Fruit fly (Drosophila melanogaster) whole organism, embryonic: ENCODE results near the gene Chrac-16.
A peak's percentile ranks its signal among the peaks of the same experiment; 100 is the strongest.

Experiments
- Blimp-1 ChIP-seq: fragments of 200-800 bp; sonication (Bioruptor generic); optimal IDR thresholded peaks from 3 replicates; lab custom pipeline; 2018; ENCODE audit warnings: missing biosample characterization, missing genetic modification characterization, mild to moderate bottlenecking, moderate library complexity, missing genetic modification reagents
- CG1024 ChIP-seq: fragments of 200-800 bp; sonication (Bioruptor generic); IDR thresholded peaks from 2 replicates; pipeline ENCODE4 v1.3.6; 2022; ENCODE audit warnings: missing biosample characterization, missing genetic modification characterization
- CG10431 ChIP-seq: fragments of 200-800 bp; sonication (Bioruptor generic); optimal IDR thresholded peaks from 3 replicates; lab custom pipeline; 2018; ENCODE audit warnings: missing biosample characterization, mild to moderate bottlenecking, missing genetic modification characterization
- CG10979 ChIP-seq: fragments of 200-800 bp; sonication (Bioruptor generic); optimal IDR thresholded peaks from 2 replicates; lab custom pipeline; 2018; ENCODE audit warnings: missing biosample characterization, mild to moderate bottlenecking, missing genetic modification characterization, moderate library complexity
- CG11456 ChIP-seq: fragments of 200-800 bp; sonication (Bioruptor generic); IDR thresholded peaks from 3 replicates; pipeline ENCODE4 v1.3.6; 2022; ENCODE audit warnings: missing biosample characterization, missing genetic modification characterization
- CG12155 ChIP-seq: fragments of 200-800 bp; sonication (Bioruptor generic); optimal IDR thresholded peaks from 3 replicates; lab custom pipeline; 2016; ENCODE audit warnings: missing biosample characterization, missing genetic modification characterization
- CG14050 ChIP-seq: fragments of 200-800 bp; sonication (Bioruptor generic); IDR thresholded peaks from 3 replicates; pipeline ENCODE4 v1.3.6; 2022; ENCODE audit warnings: missing biosample characterization, missing genetic modification characterization
- CG14710 ChIP-seq: fragments of 200-800 bp; sonication (Bioruptor generic); optimal IDR thresholded peaks from 3 replicates; lab custom pipeline; 2019; ENCODE audit warnings: missing biosample characterization, mild to moderate bottlenecking, missing genetic modification characterization, moderate library complexity
- CG1603 ChIP-seq: fragments of 200-800 bp; sonication (Bioruptor generic); optimal IDR thresholded peaks from 2 replicates; lab custom pipeline; 2019; ENCODE audit warnings: missing biosample characterization, mild to moderate bottlenecking, missing genetic modification characterization, moderate library complexity
- CG17328 ChIP-seq: fragments of 200-800 bp; sonication (Bioruptor generic); IDR thresholded peaks from 2 replicates; pipeline ENCODE4 v1.3.6; 2022; ENCODE audit warnings: missing biosample characterization, missing genetic modification characterization
- CG17802 ChIP-seq: fragments of 200-800 bp; sonication (Bioruptor generic); optimal IDR thresholded peaks from 2 replicates; lab custom pipeline; 2018; ENCODE audit warnings: missing biosample characterization, mild to moderate bottlenecking, missing genetic modification characterization, moderate library complexity
- CG17829 ChIP-seq: fragments of 200-800 bp; optimal IDR thresholded peaks from 2 replicates; lab custom pipeline; 2019; ENCODE audit warnings: missing biosample characterization, mild to moderate bottlenecking, missing genetic modification characterization, moderate library complexity
- CG31388 ChIP-seq: fragments of 200-800 bp; sonication (Bioruptor generic); optimal IDR thresholded peaks from 2 replicates; lab custom pipeline; 2016; ENCODE audit warnings: missing biosample characterization, missing genetic modification characterization
- CG34376 ChIP-seq: fragments of 200-800 bp; sonication (Bioruptor generic); optimal IDR thresholded peaks from 2 replicates; lab custom pipeline; 2018; ENCODE audit warnings: missing biosample characterization, mild to moderate bottlenecking, missing genetic modification characterization
- CG34422 ChIP-seq: fragments of 200-800 bp; sonication (Bioruptor generic); IDR thresholded peaks from 3 replicates; pipeline ENCODE4 v1.3.6; 2022; ENCODE audit warnings: missing biosample characterization, missing genetic modification characterization
- CG3726 ChIP-seq: fragments of 200-800 bp; sonication (Bioruptor generic); IDR thresholded peaks from 3 replicates; pipeline ENCODE4, ENCODE4 v1.3.6; 2022; ENCODE audit warnings: missing biosample characterization, missing genetic modification characterization
- CG4282 ChIP-seq: fragments of 200-800 bp; sonication (Bioruptor generic); optimal IDR thresholded peaks from 2 replicates; lab custom pipeline; 2016; ENCODE audit warnings: missing biosample characterization, missing genetic modification characterization
- CG4424 ChIP-seq: fragments of 200-800 bp; sonication (Bioruptor generic); optimal IDR thresholded peaks from 3 replicates; lab custom pipeline; 2016; ENCODE audit warnings: missing biosample characterization, missing genetic modification characterization
- CG4617 ChIP-seq: fragments of 200-800 bp; sonication (Bioruptor generic); optimal IDR thresholded peaks from 3 replicates; lab custom pipeline; 2016; ENCODE audit warnings: missing biosample characterization, missing genetic modification characterization, borderline replicate concordance
- CG4707 ChIP-seq: fragments of 200-800 bp; sonication (Bioruptor generic); optimal IDR thresholded peaks from 2 replicates; lab custom pipeline; 2018; ENCODE audit warnings: missing biosample characterization, mild to moderate bottlenecking, missing genetic modification characterization, moderate library complexity
- CG5245 ChIP-seq: fragments of 200-800 bp; sonication (Bioruptor generic); optimal IDR thresholded peaks from 3 replicates; lab custom pipeline; 2016; ENCODE audit warnings: missing biosample characterization, missing genetic modification characterization
- CG6175 ChIP-seq: fragments of 200-800 bp; sonication (Bioruptor generic); IDR thresholded peaks from 3 replicates; pipeline ENCODE4 v1.3.6; 2022; ENCODE audit warnings: missing biosample characterization, missing genetic modification characterization
- CG6813 ChIP-seq: fragments of 200-800 bp; sonication (Bioruptor generic); optimal IDR thresholded peaks from 2 replicates; lab custom pipeline; 2017; ENCODE audit warnings: missing biosample characterization, missing genetic modification characterization, mild to moderate bottlenecking, moderate library complexity, missing genetic modification reagents
- CG7928 ChIP-seq: fragments of 200-800 bp; sonication (Bioruptor generic); optimal IDR thresholded peaks from 2 replicates; lab custom pipeline; 2017; ENCODE audit warnings: missing biosample characterization, mild to moderate bottlenecking, missing genetic modification characterization
- CG9437 ChIP-seq: fragments of 200-800 bp; sonication (Bioruptor generic); optimal IDR thresholded peaks from 2 replicates; lab custom pipeline; 2018; ENCODE audit warnings: missing biosample characterization, mild to moderate bottlenecking, missing genetic modification characterization
- CG9817 ChIP-seq: fragments of 200-800 bp; sonication (Bioruptor generic); optimal IDR thresholded peaks from 2 replicates; lab custom pipeline; 2018; ENCODE audit warnings: missing biosample characterization, mild to moderate bottlenecking, missing genetic modification characterization, moderate library complexity
- Deaf1 ChIP-seq: fragments of 200-800 bp; optimal IDR thresholded peaks from 3 replicates; lab custom pipeline; 2019; ENCODE audit warnings: missing biosample characterization, mild to moderate bottlenecking, missing genetic modification characterization, moderate library complexity
- Ets65A ChIP-seq: fragments of 200-800 bp; sonication (Bioruptor generic); peaks from one replicate; lab custom pipeline; 2016; ENCODE audit warnings: missing biosample characterization, missing genetic modification characterization
- Fer2 ChIP-seq: fragments of 200-800 bp; sonication (Bioruptor generic); optimal IDR thresholded peaks from 2 replicates; lab custom pipeline; 2018; ENCODE audit warnings: missing biosample characterization, mild to moderate bottlenecking, missing genetic modification characterization, moderate library complexity
- H2.0 ChIP-seq: fragments of 200-800 bp; sonication (Bioruptor generic); IDR thresholded peaks from 2 replicates; pipeline ENCODE4 v1.3.6; 2022; ENCODE audit warnings: missing biosample characterization, missing genetic modification characterization
- HLH54F ChIP-seq: fragments of 200-800 bp; sonication (Bioruptor generic); optimal IDR thresholded peaks from 3 replicates; lab custom pipeline; 2016; ENCODE audit warnings: missing biosample characterization, missing genetic modification characterization
- Meics ChIP-seq: fragments of 200-800 bp; sonication (Bioruptor generic); optimal IDR thresholded peaks from 2 replicates; lab custom pipeline; 2017; ENCODE audit warnings: missing biosample characterization, mild to moderate bottlenecking, missing genetic modification characterization
- PHDP ChIP-seq: fragments of 200-800 bp; sonication (Bioruptor generic); optimal IDR thresholded peaks from 3 replicates; lab custom pipeline; 2018; ENCODE audit warnings: missing biosample characterization, mild to moderate bottlenecking, missing genetic modification characterization, moderate library complexity
- Ptx1 ChIP-seq: fragments of 200-800 bp; sonication (Bioruptor generic); IDR thresholded peaks from 2 replicates; pipeline ENCODE4 v1.3.6; 2022; ENCODE audit warnings: missing biosample characterization, missing genetic modification characterization
- bbx ChIP-seq: fragments of 200-800 bp; sonication (Bioruptor generic); IDR thresholded peaks from 2 replicates; pipeline ENCODE4 v1.3.6; 2022; ENCODE audit warnings: missing biosample characterization, missing genetic modification characterization; ENCODE audit not compliant: partially characterized antibody
- bowl ChIP-seq: fragments of 200-800 bp; sonication (Bioruptor generic); IDR thresholded peaks from 2 replicates; pipeline ENCODE4 v1.3.6; 2022; ENCODE audit warnings: missing biosample characterization, missing genetic modification characterization
- btn ChIP-seq: fragments of 200-800 bp; sonication (Bioruptor generic); optimal IDR thresholded peaks from 2 replicates; lab custom pipeline; 2016; ENCODE audit warnings: missing biosample characterization, missing genetic modification characterization
- chif ChIP-seq, 2 experiments: fragments of 200-800 bp; sonication (Bioruptor generic); optimal IDR thresholded peaks; 3 replicates each; lab custom pipeline; 2016; ENCODE audit warnings: missing biosample characterization in 2 of 2, missing genetic modification characterization in 2 of 2
- da ChIP-seq: fragments of 200-800 bp; sonication (Bioruptor generic); optimal IDR thresholded peaks from 2 replicates; lab custom pipeline; 2016; ENCODE audit warnings: missing biosample characterization, missing genetic modification characterization
- dpn ChIP-seq, 2 experiments: fragments of 200-800 bp; sonication (Bioruptor generic); optimal IDR thresholded peaks; 3 replicates each; lab custom pipeline; 2016; ENCODE audit warnings: missing biosample characterization in 2 of 2, missing genetic modification characterization in 2 of 2
- exex ChIP-seq: fragments of 200-800 bp; sonication (Bioruptor generic); optimal IDR thresholded peaks from 4 replicates; lab custom pipeline; 2018; ENCODE audit warnings: missing biosample characterization, mild to moderate bottlenecking, missing genetic modification characterization, moderate library complexity
- fd96Cb ChIP-seq: fragments of 200-800 bp; sonication (Bioruptor generic); optimal IDR thresholded peaks from 2 replicates; lab custom pipeline; 2018; ENCODE audit warnings: missing biosample characterization, mild to moderate bottlenecking, missing genetic modification characterization, moderate library complexity
- gsb-n ChIP-seq: fragments of 200-800 bp; sonication (Bioruptor generic); optimal IDR thresholded peaks from 3 replicates; lab custom pipeline; 2018; ENCODE audit warnings: missing biosample characterization, mild to moderate bottlenecking, missing genetic modification characterization
- hbn ChIP-seq: fragments of 200-800 bp; sonication (Bioruptor generic); IDR thresholded peaks from 2 replicates; pipeline ENCODE4 v1.3.6; 2022; ENCODE audit warnings: missing biosample characterization, missing genetic modification characterization; ENCODE audit not compliant: partially characterized antibody
- mam ChIP-seq: fragments of 200-800 bp; sonication (Bioruptor generic); optimal IDR thresholded peaks from 3 replicates; lab custom pipeline; 2016; ENCODE audit warnings: missing biosample characterization, missing genetic modification characterization
- nom ChIP-seq: fragments of 200-800 bp; sonication (Bioruptor generic); optimal IDR thresholded peaks from 2 replicates; lab custom pipeline; 2017; ENCODE audit warnings: missing biosample characterization, missing genetic modification characterization, mild to moderate bottlenecking, moderate library complexity, missing genetic modification reagents
- phol ChIP-seq: fragments of 200-800 bp; sonication (Bioruptor generic); optimal IDR thresholded peaks from 3 replicates; lab custom pipeline; 2018; ENCODE audit warnings: missing biosample characterization, mild to moderate bottlenecking, missing genetic modification characterization, moderate library complexity
- sug ChIP-seq: fragments of 200-800 bp; optimal IDR thresholded peaks from 2 replicates; lab custom pipeline; 2019; ENCODE audit warnings: missing biosample characterization, mild to moderate bottlenecking, missing genetic modification characterization, moderate library complexity
- unpg ChIP-seq: fragments of 200-800 bp; sonication (Bioruptor generic); optimal IDR thresholded peaks from 3 replicates; lab custom pipeline; 2018; ENCODE audit warnings: missing biosample characterization, mild to moderate bottlenecking, missing genetic modification characterization, moderate library complexity

Chrac-16 gene

DNA sequence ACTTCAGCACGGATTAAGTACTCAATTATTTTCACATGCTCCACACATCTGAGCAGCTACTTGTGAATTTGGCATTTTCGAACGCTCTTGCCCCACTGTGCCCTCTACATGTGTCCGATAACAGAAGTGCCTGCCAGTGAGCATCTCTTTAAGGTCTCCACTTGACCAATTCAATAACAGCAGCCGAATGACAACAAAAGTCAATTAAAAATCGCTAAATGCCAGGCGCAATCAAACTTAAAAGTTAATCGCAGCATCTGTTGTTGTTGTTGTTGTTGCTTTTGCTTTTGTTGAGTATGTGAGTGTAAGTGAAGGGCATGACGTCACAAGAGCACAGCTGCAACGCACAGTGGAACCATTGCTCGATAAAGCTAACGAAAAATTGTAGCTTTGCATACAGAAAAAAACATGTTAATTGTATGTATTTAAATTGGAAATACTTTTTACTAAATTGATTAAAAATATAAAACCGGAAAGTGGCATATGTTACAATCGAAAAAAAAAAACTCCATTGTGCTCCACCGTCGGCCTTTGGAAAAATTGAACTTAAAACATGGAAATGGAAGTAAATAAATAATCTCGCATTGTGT is 2.9 kb downstream of the Chrac-16 start (continued):
- TF ChIP-seq CG4707 (GFP tag; lab: Kevin White, UChicago) (peak; percentile 10), H2.0 (GFP tag; lab: Robert Waterston, UW) (peak; percentile 30), chif (GFP tag; optimal IDR thresholded peaks at IDR 0.05; lab: Kevin White, UChicago) (peak in 1 of 2 experiments; percentile 32), CG17829 (peak; percentile 12), CG17328 (GFP tag; lab: Robert Waterston, UW) (peak; percentile 56; the same call in 1 of the 2 replicates), CG34376 (no peak), CG7928 (GFP tag; lab: Kevin White, UChicago) (no peak), mam (GFP tag; lab: Kevin White, UChicago) (no peak), nom (peak; percentile 12), CG34422 (GFP tag; lab: Robert Waterston, UW) (peak; percentile 58), Ets65A (GFP tag; lab: Kevin White, UChicago) (peak; percentile 74), CG1603 (tag; lab: Kevin White, UChicago) (peak; percentile 10), PHDP (tag; lab: Kevin White, UChicago) (peak; percentile 37), CG5245 (GFP tag; lab: Kevin White, UChicago) (peak; percentile 25), Meics (GFP tag; lab: Kevin White, UChicago) (peak; percentile 19), CG9437 (GFP tag; lab: Kevin White, UChicago) (peak; percentile 4), CG14710 (tag; lab: Kevin White, UChicago) (peak; percentile 15), CG31388 (GFP tag; lab: Kevin White, UChicago) (no peak), CG6175 (no peak), bowl (GFP tag; lab: Robert Waterston, UW) (no peak), CG10431 (GFP tag; lab: Kevin White, UChicago) (no peak), unpg (peak; percentile 29), CG4617 (GFP tag; lab: Kevin White, UChicago) (no peak), gsb-n (tag; lab: Kevin White, UChicago) (no peak), fd96Cb (tag; lab: Kevin White, UChicago) (peak; percentile 1), Blimp-1 (GFP tag; lab: Kevin White, UChicago) (peak; percentile 29), phol (peak; percentile 32), Deaf1 (tag; lab: Kevin White, UChicago) (no peak), CG9817 (tag; lab: Kevin White, UChicago) (no peak), CG10979 (tag; lab: Kevin White, UChicago) (peak; percentile 46), CG3726 (0 out of 3 replicates have a peak, but pooled peaks have one; percentile 52), HLH54F (GFP tag; lab: Kevin White, UChicago) (peak; percentile 18), CG11456 (GFP tag; lab: Robert Waterston, UW) (0 out of 3 replicates have a peak, but pooled peaks have one; percentile 8), btn (no peak), CG14050 (GFP tag; lab: Robert Waterston, UW) (0 out of 3 replicates have a peak, but pooled peaks have one; percentile 9), CG17802 (tag; lab: Kevin White, UChicago) (no peak), CG12155 (no peak), bbx (0 out of 2 replicates have a peak, but pooled peaks have one; percentile 7), Fer2 (tag; lab: Kevin White, UChicago) (no peak), exex (peak; percentile 2), sug (tag; lab: Kevin White, UChicago) (peak; percentile 18), CG4282 (peak; percentile 12), CG4424 (GFP tag; lab: Kevin White, UChicago) (peak; percentile 21), CG1024 (GFP tag; lab: Robert Waterston, UW) (0 out of 2 replicates have a peak, but pooled peaks have one; percentile 3), dpn (GFP tag; optimal IDR thresholded peaks at IDR 0.05; lab: Kevin White, UChicago) (peak in 1 of 2 experiments; percentile 2), Ptx1 (GFP tag; lab: Robert Waterston, UW) (peak; percentile 41; the same call in 1 of the 2 replicates), da (GFP tag; lab: Kevin White, UChicago) (no peak), hbn (GFP tag; lab: Robert Waterston, UW) (peak; percentile 25; the same call in 1 of the 2 replicates), CG6813 (GFP tag; lab: Kevin White, UChicago) (peak; percentile 13)
